Worm (Caenorhabditis elegans): Measurements from ENCODE around the gene F54F2.14.

ce11 chrIII:8741955-8742354 is 49.4 kb upstream of the F54F2.14 start:
- TF ChIP-seq ref-1 (GFP tag; conservative IDR thresholded peaks at IDR 0.05) (no peak), klf-2 (GFP tag; conservative IDR thresholded peaks at IDR 0.05) (no peak), med-1 (GFP tag; optimal IDR thresholded peaks at IDR 0.05; ENCODE audit: insufficient read depth) (no peak)
